Fruit fly (Drosophila melanogaster): ENCODE data around the gene EMC2A.

EMC2A gene

dm6 chr3R:17020956-17021355 lies 25.1 kb upstream of the EMC2A start, which contains the start of gene Adsl (continued):
- TF ChIP-seq CG7368 (GFP tag; optimal IDR thresholded peaks at IDR 0.05) (peak; percentile 26), dac (GFP tag; optimal IDR thresholded peaks at IDR 0.05) (no peak), spab (GFP tag; optimal IDR thresholded peaks at IDR 0.05) (peak; percentile 27), net (GFP tag; optimal IDR thresholded peaks at IDR 0.05) (peak; percentile 65), Met (GFP tag; optimal IDR thresholded peaks at IDR 0.05) (peak; percentile 67), dsx (GFP tag; optimal IDR thresholded peaks at IDR 0.05; ENCODE audit: poor library complexity, severe bottlenecking) (peak; percentile 43), Blimp-1 (GFP tag; optimal IDR thresholded peaks at IDR 0.05) (peak; percentile 27), topi (GFP tag; optimal IDR thresholded peaks at IDR 0.05) (peak; percentile 60), vri (GFP tag; optimal IDR thresholded peaks at IDR 0.05) (no peak), CG34406 (GFP tag; optimal IDR thresholded peaks at IDR 0.05) (peak; percentile 62), CG11762 (GFP tag; optimal IDR thresholded peaks at IDR 0.05; ENCODE audit: insufficient read depth) (peak; percentile 31)

- no peak for TF ChIP-seq fd85E (GFP tag; optimal IDR thresholded peaks at IDR 0.05)
- peak; percentile 8 for TF ChIP-seq OdsH (GFP tag; optimal IDR thresholded peaks at IDR 0.05)
- peak; percentile 3 for TF ChIP-seq CG16779 (tag; optimal IDR thresholded peaks at IDR 0.05)
- TF ChIP-seq CG8632 (GFP tag; optimal IDR thresholded peaks at IDR 0.05), result peak; percentile 1
- TF ChIP-seq CG10669 (GFP tag; optimal IDR thresholded peaks at IDR 0.05), result peak; percentile 42
- TF ChIP-seq CG9139 (GFP tag; optimal IDR thresholded peaks at IDR 0.05), result peak; percentile 56
- peak; percentile 97 for TF ChIP-seq svp (GFP tag)
- TF ChIP-seq pdm3 (GFP tag; optimal IDR thresholded peaks at IDR 0.05), result peak; percentile 16
- peak in 1 of 2 experiments; percentile 13 for TF ChIP-seq salr (GFP tag; optimal IDR thresholded peaks at IDR 0.05)
- peak; percentile 26 for TF ChIP-seq CG1621 (tag; optimal IDR thresholded peaks at IDR 0.05)
- TF ChIP-seq Ets96B (tag; optimal IDR thresholded peaks at IDR 0.05), result peak; percentile 48
- TF ChIP-seq topi (GFP tag; optimal IDR thresholded peaks at IDR 0.05), result no peak
- peak; percentile 55 to 59 for TF ChIP-seq ss (GFP tag; optimal IDR thresholded peaks at IDR 0.05)
- TF ChIP-seq Hr4 (GFP tag; optimal IDR thresholded peaks at IDR 0.05), result peak; percentile 22
- no peak for TF ChIP-seq Blimp-1 (GFP tag; optimal IDR thresholded peaks at IDR 0.05)
- TF ChIP-seq Hr38 (GFP tag; optimal IDR thresholded peaks at IDR 0.05), result no peak
- TF ChIP-seq spab (GFP tag; optimal IDR thresholded peaks at IDR 0.05), result peak; percentile 21
- no peak for TF ChIP-seq Hr39 (GFP tag; optimal IDR thresholded peaks at IDR 0.05)
- peak; percentile 31 for TF ChIP-seq achi (GFP tag; optimal IDR thresholded peaks at IDR 0.05)
- TF ChIP-seq CG10631 (GFP tag; optimal IDR thresholded peaks at IDR 0.05), result peak; percentile 31
- TF ChIP-seq dsx (GFP tag; optimal IDR thresholded peaks at IDR 0.05; ENCODE audit: poor library complexity, severe bottlenecking), result peak; percentile 57
- peak; percentile 30 for TF ChIP-seq net (GFP tag; optimal IDR thresholded peaks at IDR 0.05)
- TF ChIP-seq CG6808 (GFP tag; optimal IDR thresholded peaks at IDR 0.05), result peak; percentile 63
- peak; percentile 24 for TF ChIP-seq CG3032 (tag; optimal IDR thresholded peaks at IDR 0.05)
- no peak for TF ChIP-seq CG6276 (GFP tag; optimal IDR thresholded peaks at IDR 0.05)
- TF ChIP-seq Eip78C (GFP tag), result peak; percentile 78
These were observed 23.1 kb upstream of the EMC2A start for dm6 chr3R:17018902-17019527.

- TF ChIP-seq topi (GFP tag; optimal IDR thresholded peaks at IDR 0.05) (no peak), salr (GFP tag; optimal IDR thresholded peaks at IDR 0.05) (no peak), CG8319 (GFP tag; optimal IDR thresholded peaks at IDR 0.05) (no peak), CG6792 (GFP tag; optimal IDR thresholded peaks at IDR 0.05) (no peak), CG34406 (GFP tag; optimal IDR thresholded peaks at IDR 0.05) (no peak), lz (GFP tag; optimal IDR thresholded peaks at IDR 0.05) (no peak), CG9139 (GFP tag; optimal IDR thresholded peaks at IDR 0.05) (no peak), Eip75B (GFP tag; optimal IDR thresholded peaks at IDR 0.05) (no peak), CG6854 (GFP tag; optimal IDR thresholded peaks at IDR 0.05) (no peak), Sox15 (GFP tag; optimal IDR thresholded peaks at IDR 0.05) (no peak), net (GFP tag; optimal IDR thresholded peaks at IDR 0.05) (no peak), CG11294 (GFP tag; IDR thresholded peaks at IDR 0.05) (no peak), dsx (GFP tag; optimal IDR thresholded peaks at IDR 0.05; ENCODE audit: poor library complexity, severe bottlenecking) (no peak), CG11902 (GFP tag; optimal IDR thresholded peaks at IDR 0.05) (no peak), Gug (GFP tag; IDR thresholded peaks at IDR 0.05) (no peak), pdm3 (GFP tag; optimal IDR thresholded peaks at IDR 0.05) (no peak), Blimp-1 (GFP tag; optimal IDR thresholded peaks at IDR 0.05) (no peak)
These were observed 20.3 kb upstream of the EMC2A start for dm6 chr3R:17016193-17016592.

All from whole organism, prepupa.